Fruit fly (Drosophila melanogaster): Measurements from ENCODE around the gene Tmx3.

The Tmx3 gene

dm6 chr3L:16201028-16201427, 27.9 kb upstream of the Tmx3 start, which contains the start of gene dls:
dls (plus strand) TSS chr3L:16201328.
- TF ChIP-seq noc (tag; optimal IDR thresholded peaks at IDR 0.05): no peak

- peak; percentile 64 for TF ChIP-seq noc (tag; optimal IDR thresholded peaks at IDR 0.05)
Observed at dm6 chr3L:16202550-16202949, 26.4 kb upstream of the Tmx3 start.

- TF ChIP-seq noc (tag; optimal IDR thresholded peaks at IDR 0.05): peak; percentile 87
Observed at dm6 chr3L:16203236-16203635, 25.7 kb upstream of the Tmx3 start.

- no peak for TF ChIP-seq noc (tag; optimal IDR thresholded peaks at IDR 0.05)
Observed at dm6 chr3L:16204128-16204527, 24.8 kb upstream of the Tmx3 start.

- TF ChIP-seq noc (tag; optimal IDR thresholded peaks at IDR 0.05): no peak
Observed at dm6 chr3L:16208053-16208838, 20.7 kb upstream of the Tmx3 start.

- no peak for TF ChIP-seq noc (tag; optimal IDR thresholded peaks at IDR 0.05)
Observed at dm6 chr3L:16208839-16209612, 19.9 kb upstream of the Tmx3 start.

- no peak for TF ChIP-seq noc (tag; optimal IDR thresholded peaks at IDR 0.05)
Observed at dm6 chr3L:16209641-16210040, 19.3 kb upstream of the Tmx3 start.

dm6 chr3L:16211156-16211935, 17.6 kb upstream of the Tmx3 start:
- TF ChIP-seq noc (tag; optimal IDR thresholded peaks at IDR 0.05): no peak

dm6 chr3L:16211936-16212287, 17.0 kb upstream of the Tmx3 start:
- no peak for TF ChIP-seq noc (tag; optimal IDR thresholded peaks at IDR 0.05)

- no peak for TF ChIP-seq noc (tag; optimal IDR thresholded peaks at IDR 0.05)
Observed at dm6 chr3L:16213201-16213600, 15.7 kb upstream of the Tmx3 start.

- TF ChIP-seq noc (tag; optimal IDR thresholded peaks at IDR 0.05): no peak
Observed at dm6 chr3L:16214533-16215207, 14.2 kb upstream of the Tmx3 start.

dm6 chr3L:16215411-16215810, 13.5 kb upstream of the Tmx3 start:
- TF ChIP-seq noc (tag; optimal IDR thresholded peaks at IDR 0.05): no peak

- TF ChIP-seq noc (tag; optimal IDR thresholded peaks at IDR 0.05): no peak
Observed at dm6 chr3L:16215816-16216215, 13.1 kb upstream of the Tmx3 start.

dm6 chr3L:16217203-16217602, 11.7 kb upstream of the Tmx3 start, which contains the start of gene CG13073:
CG13073 (minus strand) TSS chr3L:16217303.
- no peak for TF ChIP-seq noc (tag; optimal IDR thresholded peaks at IDR 0.05)

- no peak for TF ChIP-seq noc (tag; optimal IDR thresholded peaks at IDR 0.05)
Observed at dm6 chr3L:16217935-16218334, 11.0 kb upstream of the Tmx3 start.

dm6 chr3L:16221278-16221677, 7.6 kb upstream of the Tmx3 start:
- no peak for TF ChIP-seq noc (tag; optimal IDR thresholded peaks at IDR 0.05)
